Worm (Caenorhabditis elegans) whole organism, late embryonic: ENCODE results near the gene ZK430.5.
A peak's percentile ranks its signal among the peaks of the same experiment; 100 is the strongest.

Experiments used
- K09A11.1 ChIP-seq: sonication (generic microtip); optimal IDR thresholded peaks from 2 replicates; lab custom pipeline; 2017; ENCODE audit warnings: antibody characterized with exemption, mild to moderate bottlenecking, missing genetic modification characterization, missing compliant biosample characterization; ENCODE audit not compliant: insufficient read depth
- ama-1 ChIP-seq: fragments of 150-350 bp; optimal IDR thresholded peaks from 2 replicates; lab custom pipeline; 2014
- ceh-31 ChIP-seq: sonication (generic microtip); optimal IDR thresholded peaks from 2 replicates; lab custom pipeline; 2016; ENCODE audit warnings: missing genetic modification characterization, missing compliant biosample characterization
- dve-1 ChIP-seq: sonication (generic microtip); optimal IDR thresholded peaks from 2 replicates; lab custom pipeline; 2017; ENCODE audit warnings: antibody characterized with exemption, mild to moderate bottlenecking, missing genetic modification characterization, missing compliant biosample characterization
- eyg-1 ChIP-seq: sonication (generic microtip); optimal IDR thresholded peaks from 2 replicates; lab custom pipeline; 2016; ENCODE audit warnings: missing genotype, missing genetic modification characterization, missing compliant biosample characterization
- fax-1 ChIP-seq: sonication (generic microtip); optimal IDR thresholded peaks from 2 replicates; lab custom pipeline; 2016; ENCODE audit warnings: missing genotype, missing genetic modification characterization, missing compliant biosample characterization
- nhr-11 ChIP-seq: fragments of 150-350 bp; optimal IDR thresholded peaks from 2 replicates; lab custom pipeline; 2014; ENCODE audit warnings: missing biosample characterization, missing genetic modification characterization
- npax-4 ChIP-seq: sonication (generic microtip); optimal IDR thresholded peaks from 2 replicates; lab custom pipeline; 2016; ENCODE audit warnings: missing genetic modification characterization, missing compliant biosample characterization
- pqm-1 ChIP-seq: sonication (generic microtip); optimal IDR thresholded peaks from 2 replicates; lab custom pipeline; 2016; ENCODE audit warnings: missing genetic modification characterization, missing compliant biosample characterization
- rnt-1 ChIP-seq: sonication (generic microtip); optimal IDR thresholded peaks from 2 replicates; lab custom pipeline; 2016; ENCODE audit warnings: missing genetic modification characterization, missing compliant biosample characterization
- sox-2 ChIP-seq: fragments of 200-800 bp; sonication (Bioruptor generic); IDR thresholded peaks from 2 replicates; pipeline ENCODE4 v1.3.6; 2022; ENCODE audit warnings: missing genetic modification reagents, missing genetic modification characterization, missing compliant biosample characterization
- ttx-3 ChIP-seq: sonication (generic microtip); optimal IDR thresholded peaks from 2 replicates; lab custom pipeline; 2016; ENCODE audit warnings: missing genetic modification reagents, missing genetic modification characterization, missing compliant biosample characterization

ce11 chrII:4394438-4394837, 11.0 kb upstream of the ZK430.5 start:
- no peak for TF ChIP-seq eyg-1 (tag; lab: Kevin White, UChicago)
- TF ChIP-seq nhr-11 (tag; lab: Kevin White, UChicago): no peak
- TF ChIP-seq ceh-31 (tag; lab: Kevin White, UChicago): no peak
- no peak for TF ChIP-seq npax-4 (tag; lab: Kevin White, UChicago)
- no peak for TF ChIP-seq dve-1 (tag; lab: Kevin White, UChicago)
- peak; percentile 25 for TF ChIP-seq rnt-1 (tag; lab: Kevin White, UChicago)
- TF ChIP-seq fax-1 (tag; lab: Kevin White, UChicago): no peak
- TF ChIP-seq ama-1 (lab: Kevin White, UChicago): no peak
- no peak for TF ChIP-seq ttx-3
- no peak for TF ChIP-seq pqm-1
- no peak for TF ChIP-seq K09A11.1 (tag; lab: Kevin White, UChicago)
- no peak for TF ChIP-seq sox-2 (GFP tag; lab: Robert Waterston, UW)
